Worm (Caenorhabditis elegans) whole organism, early embryonic: ENCODE results near the gene srh-258.

Experiments
- B0310.2 ChIP-seq: sonication (generic microtip); optimal IDR thresholded peaks from 2 replicates; lab custom pipeline; 2016; ENCODE audit warnings: mild to moderate bottlenecking, missing genetic modification characterization, missing compliant biosample characterization
- F13C5.2 ChIP-seq: sonication (generic microtip); optimal IDR thresholded peaks from 2 replicates; lab custom pipeline; 2017; ENCODE audit warnings: mild to moderate bottlenecking, missing genetic modification characterization, inconsistent platforms, missing compliant biosample characterization
- aly-1 ChIP-seq: sonication (generic microtip); optimal IDR thresholded peaks from 2 replicates; lab custom pipeline; 2016; ENCODE audit warnings: missing genetic modification characterization, missing compliant biosample characterization
- ama-1 ChIP-seq: fragments of 150-350 bp; optimal IDR thresholded peaks from 2 replicates; lab custom pipeline; 2014
- ceh-13 ChIP-seq: fragments of 200-800 bp; sonication (Bioruptor generic); optimal IDR thresholded peaks from 2 replicates; lab custom pipeline; 2018; ENCODE audit warnings: mild to moderate bottlenecking, missing genetic modification characterization, missing compliant biosample characterization
- ceh-36 ChIP-seq: sonication (generic microtip); optimal IDR thresholded peaks from 2 replicates; lab custom pipeline; 2016; ENCODE audit warnings: missing genetic modification characterization, inconsistent platforms, missing compliant biosample characterization
- ets-7 ChIP-seq: sonication (generic microtip); optimal IDR thresholded peaks from 2 replicates; lab custom pipeline; 2016; ENCODE audit warnings: missing genotype, missing genetic modification characterization, missing compliant biosample characterization
- flt-1 ChIP-seq: fragments of 200-800 bp; sonication (Bioruptor generic); IDR thresholded peaks from 2 replicates; pipeline ENCODE4 v1.3.6; 2022; ENCODE audit warnings: missing genetic modification characterization, missing compliant biosample characterization
- hmbx-1 ChIP-seq: sonication (generic microtip); optimal IDR thresholded peaks from 2 replicates; lab custom pipeline; 2016; ENCODE audit warnings: mild to moderate bottlenecking, missing genetic modification characterization, missing compliant biosample characterization
- hmg-4 ChIP-seq: fragments of 200-800 bp; sonication (Bioruptor generic); optimal IDR thresholded peaks from 2 replicates; lab custom pipeline; 2018; ENCODE audit warnings: mild to moderate bottlenecking, missing genetic modification characterization, missing compliant biosample characterization
- hnd-1 ChIP-seq: sonication (generic microtip); optimal IDR thresholded peaks from 2 replicates; lab custom pipeline; 2016; ENCODE audit warnings: missing genetic modification characterization, missing compliant biosample characterization
- pes-1 ChIP-seq: fragments of 200-800 bp; sonication (Bioruptor generic); IDR thresholded peaks from 2 replicates; pipeline ENCODE4 v1.3.6; 2022; ENCODE audit warnings: missing genetic modification reagents, missing genetic modification characterization, missing compliant biosample characterization
- scrt-1 ChIP-seq: fragments of 200-800 bp; sonication (Bioruptor generic); IDR thresholded peaks from 2 replicates; pipeline ENCODE4 v1.3.6; 2022; ENCODE audit warnings: missing genetic modification characterization, missing compliant biosample characterization
- sea-1 ChIP-seq: fragments of 200-800 bp; sonication (Bioruptor generic); conservative IDR thresholded peaks from 2 replicates; pipeline ENCODE4 v1.3.6; 2022; ENCODE audit warnings: missing genetic modification characterization, missing compliant biosample characterization
- tbx-11 ChIP-seq: fragments of 200-800 bp; sonication (Bioruptor generic); IDR thresholded peaks from 2 replicates; pipeline ENCODE4 v1.3.6; 2022; ENCODE audit warnings: missing genetic modification characterization, missing compliant biosample characterization
- tbx-37 ChIP-seq: fragments of 200-800 bp; sonication (Bioruptor generic); conservative IDR thresholded peaks from 2 replicates; pipeline ENCODE4 v1.3.6; 2022; ENCODE audit warnings: missing genetic modification reagents, missing genetic modification characterization, missing compliant biosample characterization
- tra-4 ChIP-seq: sonication (generic microtip); optimal IDR thresholded peaks from 2 replicates; lab custom pipeline; 2017; ENCODE audit warnings: missing genetic modification characterization, missing compliant biosample characterization

The srh-258 gene

DNA sequence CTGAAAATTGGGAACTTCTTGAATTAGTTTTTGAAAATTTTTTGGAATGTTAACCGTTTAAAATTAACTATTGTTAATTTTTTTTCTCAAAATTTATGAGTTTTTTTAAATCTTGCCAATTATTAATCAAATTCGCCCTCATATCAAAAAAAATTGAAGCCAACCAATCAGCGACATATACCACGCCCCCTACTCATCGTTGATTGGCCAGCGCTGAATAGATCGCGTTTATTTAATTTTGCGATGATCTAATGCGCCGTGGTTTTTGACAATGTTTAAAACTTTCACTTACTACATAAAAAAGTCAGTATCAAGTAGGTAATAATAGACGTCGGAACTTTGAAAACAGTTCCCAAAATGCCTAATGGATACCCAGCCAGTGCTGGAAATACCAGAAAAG, 37.4 kb downstream of the srh-258 start:
- TF ChIP-seq tbx-37 (GFP tag; lab: Robert Waterston, UW): no peak
- no peak for TF ChIP-seq ama-1 (lab: Kevin White, UChicago)
- no peak for TF ChIP-seq ets-7 (tag; lab: Kevin White, UChicago)
- TF ChIP-seq aly-1 (tag; lab: Kevin White, UChicago): no peak
- no peak for TF ChIP-seq sea-1 (GFP tag; lab: Robert Waterston, UW)
- TF ChIP-seq tra-4 (tag; lab: Kevin White, UChicago): no peak
- TF ChIP-seq F13C5.2 (tag; lab: Kevin White, UChicago): no peak
- TF ChIP-seq ceh-36 (tag; lab: Kevin White, UChicago): no peak
- TF ChIP-seq hmg-4 (GFP tag; lab: Kevin White, UChicago): no peak
- TF ChIP-seq hmbx-1: no peak
- TF ChIP-seq ceh-13: no peak
- no peak for TF ChIP-seq tbx-11 (GFP tag; lab: Robert Waterston, UW)
- TF ChIP-seq flt-1 (GFP tag; lab: Robert Waterston, UW): no peak

DNA sequence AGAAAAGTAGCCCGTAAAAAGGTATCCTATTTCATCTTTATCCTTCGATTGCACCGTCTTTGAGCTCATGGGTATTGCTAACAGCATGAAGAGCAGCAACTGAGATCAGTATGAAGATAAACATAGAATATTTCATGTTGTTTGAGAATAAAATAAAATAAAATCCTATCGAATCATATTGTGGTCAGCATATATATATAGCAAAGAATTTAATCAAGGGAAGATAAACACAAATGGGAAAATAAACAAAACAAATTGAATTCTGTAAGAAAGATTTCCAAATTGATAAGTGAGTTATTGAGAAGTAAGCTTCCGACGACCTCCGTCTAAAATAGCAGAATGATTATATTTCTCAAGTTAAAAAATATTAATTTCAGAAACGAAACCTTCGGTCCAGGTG, 38.7 kb downstream of the srh-258 start, which contains the start of gene T26H5.10:
Gene T26H5.10 (minus strand): TSS at position 101 of the 400 bp plus-strand sequence.
- TF ChIP-seq flt-1 (GFP tag; lab: Robert Waterston, UW) (no peak), tra-4 (tag; lab: Kevin White, UChicago) (no peak), pes-1 (no peak), ceh-13 (no peak), aly-1 (tag; lab: Kevin White, UChicago) (no peak), ets-7 (tag; lab: Kevin White, UChicago) (no peak)

ce11 chrV:15444188-15444587, 39.2 kb downstream of the srh-258 start, which contains the start of gene T26H5.11:
T26H5.11 (minus strand) TSS chrV:15444288.
- TF ChIP-seq sea-1 (GFP tag; lab: Robert Waterston, UW) (no peak), tra-4 (tag; lab: Kevin White, UChicago) (no peak), ceh-13 (no peak), ceh-36 (tag; lab: Kevin White, UChicago) (no peak), scrt-1 (GFP tag; lab: Robert Waterston, UW) (no peak), B0310.2 (tag; lab: Kevin White, UChicago) (no peak), tbx-11 (GFP tag; lab: Robert Waterston, UW) (no peak), pes-1 (no peak), F13C5.2 (tag; lab: Kevin White, UChicago) (no peak), flt-1 (GFP tag; lab: Robert Waterston, UW) (no peak), tbx-37 (GFP tag; lab: Robert Waterston, UW) (no peak), ets-7 (tag; lab: Kevin White, UChicago) (no peak), ama-1 (lab: Kevin White, UChicago) (no peak)

- TF ChIP-seq sea-1 (GFP tag; lab: Robert Waterston, UW) (no peak), B0310.2 (tag; lab: Kevin White, UChicago) (no peak), ceh-36 (tag; lab: Kevin White, UChicago) (no peak), scrt-1 (GFP tag; lab: Robert Waterston, UW) (no peak), F13C5.2 (tag; lab: Kevin White, UChicago) (no peak), hnd-1 (tag; lab: Kevin White, UChicago) (no peak), ceh-13 (no peak), ama-1 (lab: Kevin White, UChicago) (no peak), pes-1 (no peak), ets-7 (tag; lab: Kevin White, UChicago) (no peak), tbx-11 (GFP tag; lab: Robert Waterston, UW) (no peak), aly-1 (tag; lab: Kevin White, UChicago) (no peak), tbx-37 (GFP tag; lab: Robert Waterston, UW) (no peak), flt-1 (GFP tag; lab: Robert Waterston, UW) (no peak), hmbx-1 (no peak), tra-4 (tag; lab: Kevin White, UChicago) (no peak), hmg-4 (GFP tag; lab: Kevin White, UChicago) (no peak)
Measured at ce11 chrV:15444615-15445014, 39.7 kb downstream of the srh-258 start, which contains the start of gene T26H5.9. T26H5.9 (plus strand) TSS chrV:15444916.

DNA sequence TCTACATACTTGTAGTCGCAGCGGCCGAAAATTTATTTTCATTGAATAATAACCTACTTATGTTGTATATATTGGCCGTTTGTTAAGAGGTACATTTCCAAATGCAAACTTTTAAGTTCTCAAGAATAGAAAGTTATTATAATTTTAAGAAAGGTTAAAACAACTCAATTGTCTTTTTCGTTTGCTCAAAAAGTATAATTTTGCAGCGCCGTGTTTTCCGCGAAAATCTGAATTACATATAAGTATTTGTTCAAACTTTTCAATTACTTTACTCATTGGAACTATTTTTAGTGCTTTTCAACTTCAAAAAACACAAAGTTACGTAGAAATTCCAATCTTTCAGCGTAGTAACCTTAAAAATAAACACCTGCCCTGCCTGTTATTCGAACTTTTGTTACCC, 40.5 kb downstream of the srh-258 start, which contains the start of gene srh-239:
Gene srh-239 (plus strand): TSS at position 301 of the 400 bp plus-strand sequence.
- TF ChIP-seq F13C5.2 (tag; lab: Kevin White, UChicago) (no peak), sea-1 (GFP tag; lab: Robert Waterston, UW) (no peak), hmg-4 (GFP tag; lab: Kevin White, UChicago) (no peak), ceh-13 (no peak), B0310.2 (tag; lab: Kevin White, UChicago) (no peak), flt-1 (GFP tag; lab: Robert Waterston, UW) (no peak), tra-4 (tag; lab: Kevin White, UChicago) (no peak), ets-7 (tag; lab: Kevin White, UChicago) (no peak), tbx-37 (GFP tag; lab: Robert Waterston, UW) (no peak), hmbx-1 (no peak), hnd-1 (tag; lab: Kevin White, UChicago) (no peak), aly-1 (tag; lab: Kevin White, UChicago) (no peak), tbx-11 (GFP tag; lab: Robert Waterston, UW) (no peak), scrt-1 (GFP tag; lab: Robert Waterston, UW) (no peak), ama-1 (lab: Kevin White, UChicago) (no peak), pes-1 (no peak), ceh-36 (tag; lab: Kevin White, UChicago) (no peak)

DNA sequence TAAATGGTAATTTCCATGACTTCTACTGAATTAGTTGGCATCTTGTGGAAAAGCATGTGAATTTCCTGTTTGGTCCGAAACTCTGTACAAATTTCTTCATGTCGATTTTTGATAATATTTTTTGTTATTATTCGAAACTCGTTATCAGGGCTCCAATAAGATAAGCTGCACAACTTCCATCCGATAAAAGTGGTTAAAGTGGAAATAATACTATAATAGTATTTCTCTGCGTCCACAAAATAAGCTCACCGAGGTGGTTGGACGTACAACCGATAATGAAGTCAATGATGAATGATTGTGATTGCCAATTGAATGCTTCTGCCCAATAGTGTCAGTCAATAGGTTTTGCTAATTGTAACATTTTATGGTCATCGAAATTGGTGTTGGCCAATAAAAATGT, 43.4 kb downstream of the srh-258 start, which contains the start of gene T26H5.4:
Gene T26H5.4 (minus strand): TSS at position 294 of the 400 bp plus-strand sequence.
- TF ChIP-seq pes-1 (no peak), ceh-13 (no peak), ets-7 (tag; lab: Kevin White, UChicago) (no peak), hnd-1 (tag; lab: Kevin White, UChicago) (no peak), tra-4 (tag; lab: Kevin White, UChicago) (no peak), ama-1 (lab: Kevin White, UChicago) (no peak), hmg-4 (GFP tag; lab: Kevin White, UChicago) (no peak), sea-1 (GFP tag; lab: Robert Waterston, UW) (no peak), tbx-11 (GFP tag; lab: Robert Waterston, UW) (no peak), ceh-36 (tag; lab: Kevin White, UChicago) (no peak), B0310.2 (tag; lab: Kevin White, UChicago) (no peak), aly-1 (tag; lab: Kevin White, UChicago) (no peak), scrt-1 (GFP tag; lab: Robert Waterston, UW) (no peak), hmbx-1 (no peak), F13C5.2 (tag; lab: Kevin White, UChicago) (no peak)
